Fruit fly (Drosophila melanogaster) whole organism, larva: Measurements from ENCODE around the gene CG17107.

Experiments used
- noc ChIP-seq: fragments of 200-800 bp; sonication (Bioruptor generic); optimal IDR thresholded peaks from 3 replicates; lab custom pipeline; 2019; ENCODE audit warnings: missing biosample characterization, mild to moderate bottlenecking, missing genetic modification characterization, moderate library complexity

Gene CG17107

dm6 chr2L:10701499-10702062, 19.9 kb downstream of the CG17107 start, which contains the start of gene Lip1:
Gene Lip1 (minus strand): TSS chr2L:10701544.
- no peak for TF ChIP-seq noc (tag; lab: Kevin White, UChicago)

dm6 chr2L:10703281-10703680, 21.6 kb downstream of the CG17107 start, which contains the start of gene CG6415:
Gene CG6415 (plus strand): TSS chr2L:10703621.
- TF ChIP-seq noc (tag; lab: Kevin White, UChicago), result peak; percentile 92

dm6 chr2L:10704425-10704824, 22.7 kb downstream of the CG17107 start:
- no peak for TF ChIP-seq noc (tag; lab: Kevin White, UChicago)

- no peak for TF ChIP-seq noc (tag; lab: Kevin White, UChicago)
These were observed 24.6 kb downstream of the CG17107 start for dm6 chr2L:10706267-10706666.

- TF ChIP-seq noc (tag; lab: Kevin White, UChicago), result no peak
These were observed 26.4 kb downstream of the CG17107 start for dm6 chr2L:10708089-10708488.

dm6 chr2L:10709353-10709752, 27.7 kb downstream of the CG17107 start, which contains the start of gene Lip2:
Gene Lip2 (minus strand): TSS chr2L:10709453.
- no peak for TF ChIP-seq noc (tag; lab: Kevin White, UChicago)

dm6 chr2L:10711221-10711620, 29.5 kb downstream of the CG17107 start:
- no peak for TF ChIP-seq noc (tag; lab: Kevin White, UChicago)

- TF ChIP-seq noc (tag; lab: Kevin White, UChicago), result no peak
These were observed 39.8 kb downstream of the CG17107 start for dm6 chr2L:10721535-10721934.

- no peak for TF ChIP-seq noc (tag; lab: Kevin White, UChicago)
These were observed 42.2 kb downstream of the CG17107 start, which contains the start of gene CG6431 for dm6 chr2L:10723903-10724302. Gene CG6431 (plus strand): TSS chr2L:10724203.

dm6 chr2L:10728751-10729150, 47.0 kb downstream of the CG17107 start, which contains the start of gene CG6443:
Gene CG6443 (plus strand): TSS chr2L:10728978.
- no peak for TF ChIP-seq noc (tag; lab: Kevin White, UChicago)

- TF ChIP-seq noc (tag; lab: Kevin White, UChicago), result no peak
These were observed 48.3 kb downstream of the CG17107 start, which contains the start of gene CG17118 for dm6 chr2L:10729955-10730354. Gene CG17118 (plus strand): TSS chr2L:10730255.
